Worm (Caenorhabditis elegans) whole organism, L4 larva: ENCODE results near the gene C06B3.1.

ENCODE experiments used
- F49E8.2 ChIP-seq: sonication (generic microtip); optimal IDR thresholded peaks from 2 replicates; lab custom pipeline; 2016; ENCODE audit warnings: missing compliant biosample characterization, mild to moderate bottlenecking, missing genetic modification characterization, borderline replicate concordance
- T20F7.1 ChIP-seq: fragments of 200-800 bp; sonication (Bioruptor generic); optimal IDR thresholded peaks from 2 replicates; lab custom pipeline; 2018; ENCODE audit warnings: mild to moderate bottlenecking, missing genetic modification characterization, missing compliant biosample characterization
- Y75B8A.6 ChIP-seq: fragments of 200-800 bp; sonication (Bioruptor generic); IDR thresholded peaks from 2 replicates; pipeline ENCODE4 v1.3.6; 2022; ENCODE audit warnings: missing genetic modification reagents, missing genetic modification characterization, missing compliant biosample characterization
- ZK337.2 ChIP-seq: fragments of 200-800 bp; sonication (Bioruptor generic); IDR thresholded peaks from 2 replicates; pipeline ENCODE4 v1.3.6; 2022; ENCODE audit warnings: missing genetic modification reagents, missing genetic modification characterization, missing compliant biosample characterization
- aly-2 ChIP-seq: sonication (generic microtip); optimal IDR thresholded peaks from 2 replicates; lab custom pipeline; 2018; ENCODE audit warnings: missing biosample characterization, missing genetic modification characterization
- attf-4 ChIP-seq: sonication (generic microtip); optimal IDR thresholded peaks from 3 replicates; lab custom pipeline; 2017; ENCODE audit warnings: missing biosample characterization, missing genetic modification characterization
- ceh-20 ChIP-seq: fragments of 200-800 bp; sonication (Bioruptor generic); IDR thresholded peaks from 2 replicates; pipeline ENCODE4 v1.3.6; 2022; ENCODE audit warnings: missing genetic modification reagents, missing genetic modification characterization, missing compliant biosample characterization
- ceh-28 ChIP-seq: fragments of 150-350 bp; optimal IDR thresholded peaks from 2 replicates; lab custom pipeline; 2014; ENCODE audit warnings: missing biosample characterization, missing genetic modification reagents, missing genetic modification characterization
- ceh-44 ChIP-seq: fragments of 200-800 bp; sonication (Bioruptor generic); IDR thresholded peaks from 2 replicates; pipeline ENCODE4 v1.3.6; 2022; ENCODE audit warnings: missing genetic modification reagents, missing genetic modification characterization, missing compliant biosample characterization
- daf-12 ChIP-seq: fragments of 150-350 bp; optimal IDR thresholded peaks from 2 replicates; lab custom pipeline; 2014; ENCODE audit warnings: missing biosample characterization, missing genetic modification reagents, missing genetic modification characterization
- daf-8 ChIP-seq: fragments of 200-800 bp; sonication (Bioruptor generic); IDR thresholded peaks from 2 replicates; pipeline ENCODE4 v1.3.6; 2022; ENCODE audit warnings: missing genetic modification characterization, missing compliant biosample characterization
- dmd-8 ChIP-seq: fragments of 200-800 bp; sonication (Bioruptor generic); IDR thresholded peaks from 2 replicates; pipeline ENCODE4 v1.3.6; 2022; ENCODE audit warnings: missing genetic modification characterization, missing compliant biosample characterization
- dmd-9 ChIP-seq: fragments of 200-800 bp; sonication (Bioruptor generic); IDR thresholded peaks from 2 replicates; pipeline ENCODE4 v1.3.6; 2022; ENCODE audit warnings: missing genetic modification reagents, missing genetic modification characterization, missing compliant biosample characterization
- duxl-1 ChIP-seq: sonication (generic microtip); optimal IDR thresholded peaks from 2 replicates; lab custom pipeline; 2016; ENCODE audit warnings: mild to moderate bottlenecking, missing genetic modification characterization, moderate library complexity, missing compliant biosample characterization; ENCODE audit not compliant: poor library complexity
- egl-27 ChIP-seq: sonication (generic microtip); optimal IDR thresholded peaks from 3 replicates; lab custom pipeline; 2017; ENCODE audit warnings: missing biosample characterization, missing genetic modification reagents, missing genetic modification characterization
- egl-43 ChIP-seq: fragments of 200-800 bp; sonication (Bioruptor generic); IDR thresholded peaks from 2 replicates; pipeline ENCODE4 v1.3.6; 2022; ENCODE audit warnings: missing genetic modification reagents, missing genetic modification characterization, missing compliant biosample characterization
- fkh-10 ChIP-seq: fragments of 150-350 bp; optimal IDR thresholded peaks from 2 replicates; lab custom pipeline; 2014; ENCODE audit warnings: missing biosample characterization, missing genetic modification reagents, missing genetic modification characterization
- fos-1 ChIP-seq: fragments of 150-350 bp; optimal IDR thresholded peaks from 2 replicates; lab custom pipeline; 2014; ENCODE audit warnings: missing biosample characterization, missing genetic modification characterization
- hlh-11 ChIP-seq: fragments of 200-800 bp; sonication (Bioruptor generic); optimal IDR thresholded peaks from 2 replicates; lab custom pipeline; 2018; ENCODE audit warnings: mild to moderate bottlenecking, missing genetic modification characterization, missing compliant biosample characterization
- hmg-1.1 ChIP-seq: fragments of 200-800 bp; sonication (Bioruptor generic); IDR thresholded peaks from 2 replicates; pipeline ENCODE4 v1.3.6; 2022; ENCODE audit warnings: missing genetic modification reagents, missing genetic modification characterization, missing compliant biosample characterization
- jun-1 ChIP-seq: fragments of 150-350 bp; optimal IDR thresholded peaks from 2 replicates; lab custom pipeline; 2014; ENCODE audit warnings: missing biosample characterization, missing genetic modification reagents, missing genetic modification characterization
- lim-7 ChIP-seq: fragments of 200-800 bp; sonication (Bioruptor generic); IDR thresholded peaks from 2 replicates; pipeline ENCODE4 v1.3.6; 2022; ENCODE audit warnings: missing genetic modification characterization, missing compliant biosample characterization
- lin-15B ChIP-seq: fragments of 150-350 bp; sonication (generic microtip); optimal IDR thresholded peaks from 3 replicates; lab custom pipeline; 2014; ENCODE audit warnings: missing biosample characterization, missing genetic modification characterization
- mdt-29 ChIP-seq: fragments of 200-800 bp; sonication (Bioruptor generic); IDR thresholded peaks from 2 replicates; pipeline ENCODE4 v1.3.6; 2022; ENCODE audit warnings: missing genetic modification reagents, missing genetic modification characterization, missing compliant biosample characterization
- mxl-2 ChIP-seq: fragments of 200-800 bp; sonication (Bioruptor generic); conservative IDR thresholded peaks from 2 replicates; pipeline ENCODE4 v1.3.6; 2022; ENCODE audit warnings: missing genetic modification reagents, missing genetic modification characterization, missing compliant biosample characterization
- nhr-10 ChIP-seq: fragments of 150-350 bp; optimal IDR thresholded peaks from 2 replicates; lab custom pipeline; 2014; ENCODE audit warnings: missing biosample characterization, missing genetic modification characterization
- nhr-102 ChIP-seq: sonication (generic microtip); optimal IDR thresholded peaks from 2 replicates; lab custom pipeline; 2016; ENCODE audit warnings: mild to moderate bottlenecking, missing genetic modification characterization, moderate library complexity, missing compliant biosample characterization
- nhr-111 ChIP-seq: fragments of 200-800 bp; sonication (Bioruptor generic); optimal IDR thresholded peaks from 2 replicates; lab custom pipeline; 2018; ENCODE audit warnings: mild to moderate bottlenecking, missing genetic modification characterization, missing compliant biosample characterization
- nhr-41 ChIP-seq: fragments of 200-800 bp; sonication (Bioruptor generic); IDR thresholded peaks from 2 replicates; pipeline ENCODE4 v1.3.6; 2022; ENCODE audit warnings: missing genetic modification reagents, missing genetic modification characterization, missing compliant biosample characterization
- nhr-48 ChIP-seq: sonication (generic microtip); optimal IDR thresholded peaks from 2 replicates; lab custom pipeline; 2016; ENCODE audit warnings: mild to moderate bottlenecking, missing genetic modification characterization, missing compliant biosample characterization
- nhr-77 ChIP-seq: fragments of 150-350 bp; optimal IDR thresholded peaks from 2 replicates; lab custom pipeline; 2014; ENCODE audit warnings: missing biosample characterization, missing genetic modification characterization
- php-3 ChIP-seq: fragments of 200-800 bp; sonication (Bioruptor generic); IDR thresholded peaks from 2 replicates; pipeline ENCODE4 v1.3.6; 2022; ENCODE audit warnings: missing genetic modification reagents, missing genetic modification characterization, missing compliant biosample characterization
- pqm-1 ChIP-seq: sonication (generic microtip); optimal IDR thresholded peaks from 2 replicates; lab custom pipeline; 2017; ENCODE audit warnings: missing biosample characterization, missing genetic modification characterization
- sdz-12 ChIP-seq: fragments of 200-800 bp; sonication (Bioruptor generic); optimal IDR thresholded peaks from 2 replicates; lab custom pipeline; 2018; ENCODE audit warnings: mild to moderate bottlenecking, missing genetic modification characterization, missing compliant biosample characterization
- snpc-4 ChIP-seq: fragments of 150-350 bp; optimal IDR thresholded peaks from 2 replicates; lab custom pipeline; 2014; ENCODE audit warnings: missing biosample characterization, missing genetic modification characterization
- spr-3 ChIP-seq: fragments of 200-800 bp; sonication (Bioruptor generic); optimal IDR thresholded peaks from 2 replicates; lab custom pipeline; 2018; ENCODE audit warnings: mild to moderate bottlenecking, missing genetic modification characterization, missing compliant biosample characterization
- tra-1 ChIP-seq: fragments of 200-800 bp; sonication (Bioruptor generic); IDR thresholded peaks from 2 replicates; pipeline ENCODE4 v1.3.6; 2022; ENCODE audit warnings: missing genetic modification reagents, missing genetic modification characterization, missing compliant biosample characterization
- unc-39 ChIP-seq: sonication (generic microtip); optimal IDR thresholded peaks from 2 replicates; lab custom pipeline; 2017; ENCODE audit warnings: missing biosample characterization, missing genetic modification characterization
- zfp-3 ChIP-seq: fragments of 200-800 bp; sonication (Bioruptor generic); conservative IDR thresholded peaks from 2 replicates; pipeline ENCODE4 v1.3.6; 2022; ENCODE audit warnings: missing genetic modification reagents, missing genetic modification characterization, missing compliant biosample characterization
- zip-11 ChIP-seq: fragments of 200-800 bp; sonication (Bioruptor generic); IDR thresholded peaks from 2 replicates; pipeline ENCODE4 v1.3.6; 2022; ENCODE audit warnings: missing genetic modification characterization, missing compliant biosample characterization
- zip-2 ChIP-seq: fragments of 150-350 bp; optimal IDR thresholded peaks from 2 replicates; lab custom pipeline; 2014; ENCODE audit warnings: missing biosample characterization, missing genetic modification characterization
- ztf-11 ChIP-seq: fragments of 150-350 bp; optimal IDR thresholded peaks from 2 replicates; lab custom pipeline; 2014; ENCODE audit warnings: missing biosample characterization, missing genetic modification characterization

The C06B3.1 gene

ce11 chrV:13909400-13909799 is 6.8 kb downstream of the C06B3.1 start, which contains the start of gene C06B3.7 (continued):
- no peak for TF ChIP-seq ztf-11 (tag; lab: Kevin White, UChicago)
- no peak for TF ChIP-seq egl-43
- TF ChIP-seq pqm-1 (tag; lab: Kevin White, UChicago), result peak; percentile 57
- no peak for TF ChIP-seq aly-2 (tag; lab: Kevin White, UChicago)
- no peak for TF ChIP-seq egl-27 (tag; lab: Kevin White, UChicago)
- peak; percentile 96 for TF ChIP-seq nhr-77 (tag; lab: Kevin White, UChicago)
- TF ChIP-seq nhr-111 (GFP tag; lab: Kevin White, UChicago), result no peak
- TF ChIP-seq unc-39, result no peak
- TF ChIP-seq zip-2 (tag; lab: Kevin White, UChicago), result peak; percentile 83
- no peak for TF ChIP-seq ceh-28 (tag; lab: Kevin White, UChicago)
- TF ChIP-seq tra-1 (GFP tag; lab: Robert Waterston, UW), result peak; percentile 62; the same call in 1 of the 2 replicates
- no peak for TF ChIP-seq F49E8.2
- no peak for TF ChIP-seq ZK337.2 (GFP tag; lab: Robert Waterston, UW)

DNA sequence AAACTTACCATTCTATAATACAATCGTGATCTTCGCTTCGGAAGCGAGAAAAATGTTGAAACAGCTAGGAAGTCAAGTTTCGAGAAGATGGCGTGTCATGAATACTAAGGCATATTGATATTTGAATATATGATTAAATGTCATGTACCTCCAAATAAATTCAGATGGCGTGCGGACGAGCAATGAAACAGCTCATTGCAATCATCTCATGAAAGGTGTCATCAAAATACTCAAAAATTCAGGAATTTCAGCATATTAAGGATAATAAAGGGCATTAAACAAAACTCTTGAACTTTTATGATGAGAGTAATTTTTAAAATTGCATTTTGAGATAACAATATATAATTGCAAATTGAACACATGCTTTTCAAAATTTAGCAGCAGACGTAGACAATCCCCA is 12.8 kb downstream of the C06B3.1 start, which contains the start of gene gcy-32:
Gene gcy-32 (minus strand): TSS at position 101 of the 400 bp plus-strand sequence.
- TF ChIP-seq spr-3 (GFP tag; lab: Kevin White, UChicago) (no peak), Y75B8A.6 (GFP tag; lab: Robert Waterston, UW) (no peak), nhr-10 (tag; lab: Kevin White, UChicago) (no peak), php-3 (GFP tag; lab: Robert Waterston, UW) (no peak), dmd-9 (no peak), mdt-29 (GFP tag; lab: Robert Waterston, UW) (no peak), sdz-12 (GFP tag; lab: Kevin White, UChicago) (no peak), mxl-2 (GFP tag; lab: Robert Waterston, UW) (no peak), F49E8.2 (no peak)

DNA sequence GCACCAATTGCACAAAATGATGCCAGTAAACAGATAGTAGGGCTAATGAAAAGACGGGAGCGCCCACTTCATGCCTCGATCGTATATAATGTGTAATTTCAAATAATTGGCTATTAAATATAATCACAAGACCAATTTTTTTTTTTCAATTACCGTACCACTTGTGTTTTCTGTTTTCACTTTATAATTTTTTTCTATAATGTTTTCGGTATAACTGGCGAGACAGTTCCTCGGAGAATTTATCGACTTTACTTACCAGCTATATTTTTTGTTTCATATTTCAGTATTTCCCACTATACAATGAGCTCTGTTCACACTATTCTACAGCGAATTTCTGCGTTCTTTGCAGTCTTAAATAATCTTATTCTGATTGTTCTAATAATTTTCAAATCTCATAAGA is 13.6 kb downstream of the C06B3.1 start, which contains the start of gene str-252:
Gene str-252 (plus strand): TSS at position 301 of the 400 bp plus-strand sequence.
- no peak for TF ChIP-seq ceh-20 (GFP tag; lab: Robert Waterston, UW)
- TF ChIP-seq tra-1 (GFP tag; lab: Robert Waterston, UW), result no peak
- TF ChIP-seq fos-1 (tag; lab: Kevin White, UChicago), result no peak
- no peak for TF ChIP-seq dmd-8 (GFP tag; lab: Robert Waterston, UW)
- no peak for TF ChIP-seq attf-4
- TF ChIP-seq nhr-102 (tag; lab: Kevin White, UChicago), result no peak
- TF ChIP-seq jun-1, result no peak
- no peak for TF ChIP-seq nhr-48 (tag; lab: Kevin White, UChicago)
- no peak for TF ChIP-seq Y75B8A.6 (GFP tag; lab: Robert Waterston, UW)
- TF ChIP-seq zip-11 (GFP tag; lab: Robert Waterston, UW), result no peak
- no peak for TF ChIP-seq lin-15B
- TF ChIP-seq daf-12 (tag; lab: Kevin White, UChicago), result no peak

ce11 chrV:13918341-13918740 is 15.7 kb downstream of the C06B3.1 start, which contains the start of gene str-250:
Gene str-250, plus strand, starts transcription at chrV:13918641.
- no peak for TF ChIP-seq nhr-41
- no peak for TF ChIP-seq aly-2 (tag; lab: Kevin White, UChicago)
- no peak for TF ChIP-seq egl-27 (tag; lab: Kevin White, UChicago)
- no peak for TF ChIP-seq zfp-3 (GFP tag; lab: Robert Waterston, UW)
- no peak for TF ChIP-seq snpc-4
- no peak for TF ChIP-seq ceh-28 (tag; lab: Kevin White, UChicago)
- TF ChIP-seq pqm-1 (tag; lab: Kevin White, UChicago), result no peak
- no peak for TF ChIP-seq lim-7 (GFP tag; lab: Robert Waterston, UW)
- no peak for TF ChIP-seq duxl-1 (tag; lab: Kevin White, UChicago)
- TF ChIP-seq T20F7.1 (GFP tag; lab: Kevin White, UChicago), result no peak
- TF ChIP-seq egl-43, result no peak
- TF ChIP-seq ceh-44 (GFP tag; lab: Robert Waterston, UW), result no peak
- TF ChIP-seq sdz-12 (GFP tag; lab: Kevin White, UChicago), result no peak
- no peak for TF ChIP-seq hmg-1.1 (GFP tag; lab: Robert Waterston, UW)
- TF ChIP-seq daf-8 (GFP tag; lab: Robert Waterston, UW), result no peak
- TF ChIP-seq ztf-11 (tag; lab: Kevin White, UChicago), result no peak
- TF ChIP-seq fkh-10 (GFP tag; lab: Kevin White, UChicago), result no peak
- no peak for TF ChIP-seq fos-1 (tag; lab: Kevin White, UChicago)
- TF ChIP-seq hlh-11 (tag; lab: Kevin White, UChicago), result no peak
